Fruit fly (Drosophila melanogaster) whole organism, pupa: Measurements from ENCODE around the gene Kots.
A peak's percentile ranks its signal among the peaks of the same experiment; 100 is the strongest.

Experiments used
- CG10348 ChIP-seq: fragments of 200-800 bp; sonication (Bioruptor generic); IDR thresholded peaks from 2 replicates; pipeline ENCODE4 v1.3.6; 2022; ENCODE audit warnings: missing biosample characterization, missing genetic modification characterization
- CG12605 ChIP-seq: fragments of 200-800 bp; sonication (Bioruptor generic); IDR thresholded peaks from 2 replicates; pipeline ENCODE4 v1.3.6; 2022; ENCODE audit warnings: missing biosample characterization, missing genetic modification characterization
- CG13204 ChIP-seq: fragments of 200-800 bp; sonication (Bioruptor generic); optimal IDR thresholded peaks from 2 replicates; lab custom pipeline; 2018; ENCODE audit warnings: missing biosample characterization, mild to moderate bottlenecking, missing genetic modification characterization, moderate library complexity
- CG14655 ChIP-seq: fragments of 200-800 bp; sonication (Bioruptor generic); optimal IDR thresholded peaks from 3 replicates; lab custom pipeline; 2017; ENCODE audit warnings: mild to moderate bottlenecking, missing biosample characterization, missing genetic modification reagents, missing genetic modification characterization
- CG15710 ChIP-seq: fragments of 200-800 bp; sonication (Bioruptor generic); optimal IDR thresholded peaks from 2 replicates; lab custom pipeline; 2018; ENCODE audit warnings: missing biosample characterization, mild to moderate bottlenecking, missing genetic modification characterization, moderate library complexity
- CG17806 ChIP-seq: fragments of 200-800 bp; sonication (Bioruptor generic); optimal IDR thresholded peaks from 2 replicates; lab custom pipeline; 2018; ENCODE audit warnings: missing biosample characterization, mild to moderate bottlenecking, missing genetic modification characterization, moderate library complexity
- CG32121 ChIP-seq: fragments of 200-800 bp; sonication (Bioruptor generic); IDR thresholded peaks from 2 replicates; pipeline ENCODE4 v1.3.6; 2022; ENCODE audit warnings: missing biosample characterization, missing genetic modification characterization
- CG34367 ChIP-seq: fragments of 200-800 bp; sonication (Bioruptor generic); optimal IDR thresholded peaks from 2 replicates; lab custom pipeline; 2018; ENCODE audit warnings: missing biosample characterization, mild to moderate bottlenecking, missing genetic modification characterization
- CG4496 ChIP-seq: fragments of 200-800 bp; sonication (Bioruptor generic); IDR thresholded peaks from 3 replicates; pipeline ENCODE4 v1.3.6; 2022; ENCODE audit warnings: missing biosample characterization, missing genetic modification characterization
- CG8159 ChIP-seq: fragments of 200-800 bp; sonication (Bioruptor generic); optimal IDR thresholded peaks from 3 replicates; lab custom pipeline; 2018; ENCODE audit warnings: missing biosample characterization, mild to moderate bottlenecking, missing genetic modification characterization, moderate library complexity
- CG8301 ChIP-seq: fragments of 200-800 bp; sonication (Bioruptor generic); optimal IDR thresholded peaks from 2 replicates; lab custom pipeline; 2018; ENCODE audit warnings: missing biosample characterization, mild to moderate bottlenecking, missing genetic modification characterization
- CG9948 ChIP-seq: fragments of 200-800 bp; sonication (Bioruptor generic); optimal IDR thresholded peaks from 2 replicates; lab custom pipeline; 2018; ENCODE audit warnings: missing biosample characterization, mild to moderate bottlenecking, missing genetic modification characterization, moderate library complexity
- D1 ChIP-seq: fragments of 200-800 bp; sonication (Bioruptor generic); optimal IDR thresholded peaks from 2 replicates; lab custom pipeline; 2018; ENCODE audit warnings: missing biosample characterization, mild to moderate bottlenecking, missing genetic modification characterization, moderate library complexity
- EcR ChIP-seq: fragments of 200-800 bp; sonication (Bioruptor generic); optimal IDR thresholded peaks from 3 replicates; lab custom pipeline; 2019; ENCODE audit warnings: missing biosample characterization, missing genetic modification characterization, mild to moderate bottlenecking, moderate library complexity, missing genetic modification reagents
- Ets98B ChIP-seq: fragments of 200-800 bp; sonication (Bioruptor generic); IDR thresholded peaks from 2 replicates; pipeline ENCODE4 v1.3.6; 2022; ENCODE audit warnings: missing biosample characterization, missing genetic modification characterization
- Pif1A ChIP-seq: fragments of 200-800 bp; sonication (Bioruptor generic); optimal IDR thresholded peaks from 3 replicates; lab custom pipeline; 2016; ENCODE audit warnings: missing biosample characterization, missing genetic modification characterization
- Pif1B ChIP-seq: fragments of 200-800 bp; sonication (Bioruptor generic); optimal IDR thresholded peaks from 3 replicates; lab custom pipeline; 2016; ENCODE audit warnings: missing biosample characterization, missing genetic modification characterization
- Snoo ChIP-seq: fragments of 200-800 bp; sonication (Bioruptor generic); optimal IDR thresholded peaks from 3 replicates; lab custom pipeline; 2017; ENCODE audit warnings: missing biosample characterization, mild to moderate bottlenecking, missing genetic modification characterization, inconsistent platforms
- fd96Ca ChIP-seq: fragments of 200-800 bp; sonication (Bioruptor generic); IDR thresholded peaks from 3 replicates; pipeline ENCODE4 v1.3.6; 2022; ENCODE audit warnings: missing biosample characterization, missing genetic modification characterization
- gl ChIP-seq: fragments of 200-800 bp; sonication (Bioruptor generic); optimal IDR thresholded peaks from 2 replicates; lab custom pipeline; 2018; ENCODE audit warnings: missing biosample characterization, mild to moderate bottlenecking, missing genetic modification characterization
- rn ChIP-seq: fragments of 200-800 bp; sonication (Bioruptor generic); IDR thresholded peaks from 2 replicates; pipeline ENCODE4 v1.3.6; 2022; ENCODE audit warnings: missing biosample characterization, missing genetic modification characterization

Gene Kots

DNA sequence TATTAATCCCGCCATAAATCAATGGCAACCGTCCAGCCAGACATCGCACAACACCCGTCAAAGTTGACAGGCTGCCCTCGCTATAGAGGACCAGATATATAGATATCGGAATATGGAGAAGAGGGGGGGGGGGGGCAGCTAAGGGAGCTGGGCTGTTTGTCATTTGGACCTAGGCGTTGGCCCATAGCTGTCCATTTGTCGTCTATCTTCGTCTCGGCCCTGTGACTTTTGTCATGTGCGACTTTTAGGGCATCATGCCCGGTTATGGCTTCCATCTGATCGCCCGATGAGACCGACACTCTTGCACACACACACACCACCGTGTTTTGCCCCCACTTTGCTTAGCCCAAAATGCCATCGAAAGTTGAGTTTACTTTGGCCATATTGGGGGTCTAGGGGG lies 33.8 kb upstream of the Kots start:
- TF ChIP-seq CG32121 (GFP tag; lab: Robert Waterston, UW), result no peak
- no peak for TF ChIP-seq gl (tag; lab: Kevin White, UChicago)
- no peak for TF ChIP-seq CG10348 (GFP tag; lab: Robert Waterston, UW)
- TF ChIP-seq rn (GFP tag; lab: Robert Waterston, UW), result no peak
- no peak for TF ChIP-seq Pif1A (GFP tag; lab: Kevin White, UChicago)
- TF ChIP-seq CG14655, result no peak
- TF ChIP-seq Pif1B (GFP tag; lab: Kevin White, UChicago), result no peak
- TF ChIP-seq CG12605 (GFP tag; lab: Robert Waterston, UW), result no peak
- TF ChIP-seq CG15710 (tag; lab: Kevin White, UChicago), result no peak
- TF ChIP-seq EcR, result no peak
- no peak for TF ChIP-seq CG34367 (tag; lab: Kevin White, UChicago)
- TF ChIP-seq fd96Ca (GFP tag; lab: Robert Waterston, UW), result no peak
- TF ChIP-seq CG9948 (tag; lab: Kevin White, UChicago), result no peak
- no peak for TF ChIP-seq CG13204 (GFP tag; lab: Kevin White, UChicago)
- no peak for TF ChIP-seq CG8301 (tag; lab: Kevin White, UChicago)
- no peak for TF ChIP-seq CG4496

dm6 chr3R:13995933-13996332 lies 32.0 kb upstream of the Kots start:
- TF ChIP-seq D1 (tag; lab: Kevin White, UChicago) (no peak), CG10348 (GFP tag; lab: Robert Waterston, UW) (no peak), CG12605 (GFP tag; lab: Robert Waterston, UW) (no peak), CG32121 (GFP tag; lab: Robert Waterston, UW) (no peak), CG13204 (GFP tag; lab: Kevin White, UChicago) (no peak)

- TF ChIP-seq CG14655 (no peak), CG13204 (GFP tag; lab: Kevin White, UChicago) (no peak), Pif1A (GFP tag; lab: Kevin White, UChicago) (no peak), D1 (tag; lab: Kevin White, UChicago) (no peak), CG32121 (GFP tag; lab: Robert Waterston, UW) (no peak), CG8301 (tag; lab: Kevin White, UChicago) (no peak), CG8159 (no peak)
These were observed 31.5 kb upstream of the Kots start for dm6 chr3R:13995426-13995825.

DNA sequence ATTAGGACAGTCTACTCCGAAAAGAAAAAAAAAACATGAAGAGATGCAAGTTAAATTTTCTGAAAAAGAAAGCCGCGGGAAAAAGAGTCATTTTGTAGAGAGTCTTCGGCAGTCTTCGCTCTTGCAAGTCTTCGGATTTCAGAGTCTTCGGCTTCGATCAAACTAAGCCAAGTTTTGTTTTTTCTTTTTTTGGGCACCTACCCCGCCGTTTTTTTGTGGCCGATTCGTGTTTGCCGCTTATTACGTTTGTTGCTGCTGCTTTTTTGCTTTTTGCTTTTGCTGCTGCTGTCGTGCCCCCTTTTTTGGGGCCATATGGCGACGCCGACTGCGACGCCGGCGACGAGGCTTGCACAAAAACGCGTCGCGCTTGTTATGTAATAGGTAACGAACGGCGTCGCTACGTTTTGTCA lies 28.2 kb upstream of the Kots start:
- TF ChIP-seq CG15710 (tag; lab: Kevin White, UChicago) (no peak), EcR (no peak), CG4496 (peak; percentile 67; the same call in 2 of the 3 replicates), CG17806 (no peak), CG10348 (GFP tag; lab: Robert Waterston, UW) (no peak), CG8159 (no peak), Ets98B (GFP tag; lab: Robert Waterston, UW) (peak; percentile 46), D1 (tag; lab: Kevin White, UChicago) (no peak), Snoo (peak; percentile 29), CG12605 (GFP tag; lab: Robert Waterston, UW) (peak; percentile 77), CG8301 (tag; lab: Kevin White, UChicago) (peak; percentile 2), fd96Ca (GFP tag; lab: Robert Waterston, UW) (peak; percentile 55; the same call in 1 of the 3 replicates), CG32121 (GFP tag; lab: Robert Waterston, UW) (peak; percentile 65; the same call in 1 of the 2 replicates), rn (GFP tag; lab: Robert Waterston, UW) (0 out of 2 replicates have a peak, but pooled peaks have one; percentile 22)
- TF ChIP-seq, all 21 proteins: peak for 8

dm6 chr3R:13990109-13990508 lies 26.1 kb upstream of the Kots start:
- TF ChIP-seq CG4496 (0 out of 3 replicates have a peak, but pooled peaks have one; percentile 35), Snoo (no peak)

DNA sequence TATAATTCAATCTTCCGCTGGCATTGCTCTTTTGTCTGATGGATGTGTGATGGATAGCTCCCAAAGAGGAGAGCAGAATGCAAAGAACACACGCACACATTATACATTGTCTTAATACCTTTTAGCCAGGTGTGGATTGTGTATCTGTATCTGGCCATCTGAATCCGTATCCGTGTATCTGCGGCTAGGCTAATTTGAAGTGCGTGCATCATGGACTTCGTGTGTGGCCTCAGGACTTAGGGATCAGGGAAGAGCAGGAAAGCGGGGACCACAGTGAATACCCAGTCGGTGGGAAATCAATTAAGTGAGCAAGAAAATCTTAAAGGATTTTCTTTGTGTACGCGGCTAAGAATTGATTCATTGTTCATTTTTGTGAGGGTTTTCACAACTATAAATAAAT lies 25.5 kb upstream of the Kots start:
- TF ChIP-seq rn (GFP tag; lab: Robert Waterston, UW) (no peak), CG17806 (peak; percentile 23), CG34367 (tag; lab: Kevin White, UChicago) (no peak), CG14655 (peak; percentile 13), CG8159 (peak; percentile 44), D1 (tag; lab: Kevin White, UChicago) (no peak), CG10348 (GFP tag; lab: Robert Waterston, UW) (no peak), CG9948 (tag; lab: Kevin White, UChicago) (peak; percentile 39), CG12605 (GFP tag; lab: Robert Waterston, UW) (no peak), CG15710 (tag; lab: Kevin White, UChicago) (no peak), CG32121 (GFP tag; lab: Robert Waterston, UW) (no peak)

DNA sequence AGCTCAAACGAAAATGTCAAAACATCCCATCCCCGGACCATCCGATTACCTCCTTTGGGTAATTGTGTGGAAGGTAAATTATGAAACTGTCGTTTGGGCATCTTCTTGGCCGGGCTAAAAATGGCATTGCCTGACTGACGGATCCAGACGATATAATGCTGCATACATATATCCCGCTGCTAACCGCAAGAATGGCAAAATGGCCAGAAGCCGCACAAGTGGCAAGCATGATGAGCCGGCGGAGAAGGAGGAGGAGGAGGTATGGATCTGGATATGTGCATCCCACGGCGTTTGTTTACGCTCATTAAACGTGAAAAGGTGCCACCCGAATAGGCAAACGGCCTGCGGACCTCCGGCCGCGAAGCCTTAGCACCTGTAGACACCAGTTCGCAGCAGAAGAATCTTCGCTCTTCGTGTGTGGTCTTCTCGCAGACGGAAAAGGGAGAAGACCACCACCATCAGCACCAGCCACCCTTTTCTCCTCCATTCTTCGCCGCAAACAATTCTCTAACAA lies 25.0 kb upstream of the Kots start:
- TF ChIP-seq gl (tag; lab: Kevin White, UChicago) (peak; percentile 52), fd96Ca (GFP tag; lab: Robert Waterston, UW) (no peak)
